Worm (Caenorhabditis elegans): ENCODE results near the gene F54H5.14.

The F54H5.14 gene

ce11 chrII:6625302-6625701 lies at the start of gene F54H5.14:
TSS of gene F54H5.14 (minus strand) at chrII:6625402.
- no peak for TF ChIP-seq dao-5 (tag; optimal IDR thresholded peaks at IDR 0.05)
- TF ChIP-seq W03F9.2 (tag; optimal IDR thresholded peaks at IDR 0.05), result no peak
- TF ChIP-seq him-1 (tag; optimal IDR thresholded peaks at IDR 0.05), result no peak

- TF ChIP-seq W03F9.2 (tag; optimal IDR thresholded peaks at IDR 0.05), result no peak
These were observed 48.7 kb upstream of the F54H5.14 start, which contains the start of gene H43E16.1 for ce11 chrII:6673894-6674293. TSS of gene H43E16.1 (plus strand) at chrII:6674268.

ce11 chrII:6668496-6668895 lies 43.3 kb upstream of the F54H5.14 start:
- TF ChIP-seq him-1 (tag; optimal IDR thresholded peaks at IDR 0.05) (no peak), dao-5 (tag; optimal IDR thresholded peaks at IDR 0.05) (no peak), W03F9.2 (tag; optimal IDR thresholded peaks at IDR 0.05) (no peak)

- no peak for TF ChIP-seq W03F9.2 (tag; optimal IDR thresholded peaks at IDR 0.05)
- TF ChIP-seq dao-5 (tag; optimal IDR thresholded peaks at IDR 0.05), result no peak
- no peak for TF ChIP-seq him-1 (tag; optimal IDR thresholded peaks at IDR 0.05)
These were observed 42.3 kb upstream of the F54H5.14 start for ce11 chrII:6667534-6667933.

- TF ChIP-seq him-1 (tag; optimal IDR thresholded peaks at IDR 0.05) (no peak), dao-5 (tag; optimal IDR thresholded peaks at IDR 0.05) (no peak), W03F9.2 (tag; optimal IDR thresholded peaks at IDR 0.05) (no peak)
These were observed 41.4 kb upstream of the F54H5.14 start, which contains the start of gene T19D12.1 for ce11 chrII:6666598-6666997. TSS of gene T19D12.1 (plus strand) at chrII:6666898.

- TF ChIP-seq him-1 (tag; optimal IDR thresholded peaks at IDR 0.05) (no peak), W03F9.2 (tag; optimal IDR thresholded peaks at IDR 0.05) (no peak), dao-5 (tag; optimal IDR thresholded peaks at IDR 0.05) (no peak)
These were observed 40.7 kb upstream of the F54H5.14 start for ce11 chrII:6665908-6666307.

- no peak for TF ChIP-seq him-1 (tag; optimal IDR thresholded peaks at IDR 0.05)
- no peak for TF ChIP-seq W03F9.2 (tag; optimal IDR thresholded peaks at IDR 0.05)
- TF ChIP-seq dao-5 (tag; optimal IDR thresholded peaks at IDR 0.05), result no peak
These were observed 38.6 kb upstream of the F54H5.14 start for ce11 chrII:6663799-6664198.

ce11 chrII:6661211-6661610 lies 36.0 kb upstream of the F54H5.14 start, which contains the start of gene T19D12.2:
TSS of gene T19D12.2 (plus strand) at chrII:6661335.
- no peak for TF ChIP-seq dao-5 (tag; optimal IDR thresholded peaks at IDR 0.05)
- TF ChIP-seq him-1 (tag; optimal IDR thresholded peaks at IDR 0.05), result no peak
- TF ChIP-seq W03F9.2 (tag; optimal IDR thresholded peaks at IDR 0.05), result no peak

- TF ChIP-seq him-1 (tag; optimal IDR thresholded peaks at IDR 0.05), result no peak
- no peak for TF ChIP-seq dao-5 (tag; optimal IDR thresholded peaks at IDR 0.05)
- no peak for TF ChIP-seq W03F9.2 (tag; optimal IDR thresholded peaks at IDR 0.05)
These were observed 33.6 kb upstream of the F54H5.14 start, which contains the start of gene T19D12.10 for ce11 chrII:6658766-6659165. TSS of gene T19D12.10 (minus strand) at chrII:6658866.

ce11 chrII:6654284-6654683 lies 29.1 kb upstream of the F54H5.14 start, which contains the start of gene T19D12.9:
TSS of gene T19D12.9 (minus strand) at chrII:6654384.
- TF ChIP-seq W03F9.2 (tag; optimal IDR thresholded peaks at IDR 0.05), result no peak
- no peak for TF ChIP-seq him-1 (tag; optimal IDR thresholded peaks at IDR 0.05)
- TF ChIP-seq dao-5 (tag; optimal IDR thresholded peaks at IDR 0.05), result no peak

ce11 chrII:6651719-6652118 lies 26.5 kb upstream of the F54H5.14 start, which contains the start of gene sra-26:
TSS of gene sra-26 (minus strand) at chrII:6651819.
- no peak for TF ChIP-seq dao-5 (tag; optimal IDR thresholded peaks at IDR 0.05)
- no peak for TF ChIP-seq him-1 (tag; optimal IDR thresholded peaks at IDR 0.05)
- TF ChIP-seq W03F9.2 (tag; optimal IDR thresholded peaks at IDR 0.05), result no peak

- TF ChIP-seq him-1 (tag; optimal IDR thresholded peaks at IDR 0.05) (no peak), W03F9.2 (tag; optimal IDR thresholded peaks at IDR 0.05) (no peak), dao-5 (tag; optimal IDR thresholded peaks at IDR 0.05) (no peak)
These were observed 23.8 kb upstream of the F54H5.14 start, which contains the start of gene oig-8 for ce11 chrII:6649026-6649425. TSS of gene oig-8 (minus strand) at chrII:6649126.

- TF ChIP-seq dao-5 (tag; optimal IDR thresholded peaks at IDR 0.05) (no peak), him-1 (tag; optimal IDR thresholded peaks at IDR 0.05) (no peak), W03F9.2 (tag; optimal IDR thresholded peaks at IDR 0.05) (no peak)
These were observed 21.7 kb upstream of the F54H5.14 start for ce11 chrII:6646903-6647302.

- TF ChIP-seq W03F9.2 (tag; optimal IDR thresholded peaks at IDR 0.05) (no peak), him-1 (tag; optimal IDR thresholded peaks at IDR 0.05) (no peak), dao-5 (tag; optimal IDR thresholded peaks at IDR 0.05) (no peak)
These were observed 17.5 kb upstream of the F54H5.14 start, which contains the start of gene T19D12.6 for ce11 chrII:6642651-6643167. TSS of gene T19D12.6 (minus strand) at chrII:6643117.

- no peak for TF ChIP-seq W03F9.2 (tag; optimal IDR thresholded peaks at IDR 0.05)
- TF ChIP-seq dao-5 (tag; optimal IDR thresholded peaks at IDR 0.05), result no peak
- TF ChIP-seq him-1 (tag; optimal IDR thresholded peaks at IDR 0.05), result no peak
These were observed 17.0 kb upstream of the F54H5.14 start for ce11 chrII:6642180-6642579.

All from whole organism, L4/young adult.